Worm (Caenorhabditis elegans) whole organism, L4 larva: ENCODE results near the gene C07G1.7.

Experiments
- R02D3.7 ChIP-seq: fragments of 150-350 bp; sonication (generic microtip); optimal IDR thresholded peaks from 3 replicates; lab custom pipeline; 2014; ENCODE audit warnings: missing biosample characterization, missing genetic modification characterization
- aha-1 ChIP-seq: fragments of 150-350 bp; peaks from one replicate; lab custom pipeline; 2014; ENCODE audit warnings: missing biosample characterization, missing genetic modification characterization
- dmd-8 ChIP-seq: fragments of 200-800 bp; sonication (Bioruptor generic); IDR thresholded peaks from 2 replicates; pipeline ENCODE4 v1.3.6; 2022; ENCODE audit warnings: missing genetic modification characterization, missing compliant biosample characterization
- fos-1 ChIP-seq: fragments of 150-350 bp; optimal IDR thresholded peaks from 2 replicates; lab custom pipeline; 2014; ENCODE audit warnings: missing biosample characterization, missing genetic modification characterization
- hlh-30 ChIP-seq: sonication (generic microtip); optimal IDR thresholded peaks from 2 replicates; lab custom pipeline; 2017; ENCODE audit warnings: antibody characterized with exemption, mild to moderate bottlenecking, missing genetic modification characterization, missing compliant biosample characterization; ENCODE audit not compliant: insufficient read depth
- lin-39 ChIP-seq: fragments of 150-350 bp; optimal IDR thresholded peaks from 2 replicates; lab custom pipeline; 2014; ENCODE audit warnings: missing biosample characterization, missing genetic modification reagents, missing genetic modification characterization
- mes-2 ChIP-seq: sonication (generic microtip); optimal IDR thresholded peaks from 2 replicates; lab custom pipeline; 2016; ENCODE audit warnings: missing genotype, mild to moderate bottlenecking, missing genetic modification characterization, missing compliant biosample characterization; ENCODE audit not compliant: poor library complexity, severe bottlenecking
- nhr-11 ChIP-seq: fragments of 150-350 bp; optimal IDR thresholded peaks from 2 replicates; lab custom pipeline; 2014; ENCODE audit warnings: missing biosample characterization, missing genetic modification characterization
- zfp-3 ChIP-seq: fragments of 200-800 bp; sonication (Bioruptor generic); conservative IDR thresholded peaks from 2 replicates; pipeline ENCODE4 v1.3.6; 2022; ENCODE audit warnings: missing genetic modification reagents, missing genetic modification characterization, missing compliant biosample characterization

DNA sequence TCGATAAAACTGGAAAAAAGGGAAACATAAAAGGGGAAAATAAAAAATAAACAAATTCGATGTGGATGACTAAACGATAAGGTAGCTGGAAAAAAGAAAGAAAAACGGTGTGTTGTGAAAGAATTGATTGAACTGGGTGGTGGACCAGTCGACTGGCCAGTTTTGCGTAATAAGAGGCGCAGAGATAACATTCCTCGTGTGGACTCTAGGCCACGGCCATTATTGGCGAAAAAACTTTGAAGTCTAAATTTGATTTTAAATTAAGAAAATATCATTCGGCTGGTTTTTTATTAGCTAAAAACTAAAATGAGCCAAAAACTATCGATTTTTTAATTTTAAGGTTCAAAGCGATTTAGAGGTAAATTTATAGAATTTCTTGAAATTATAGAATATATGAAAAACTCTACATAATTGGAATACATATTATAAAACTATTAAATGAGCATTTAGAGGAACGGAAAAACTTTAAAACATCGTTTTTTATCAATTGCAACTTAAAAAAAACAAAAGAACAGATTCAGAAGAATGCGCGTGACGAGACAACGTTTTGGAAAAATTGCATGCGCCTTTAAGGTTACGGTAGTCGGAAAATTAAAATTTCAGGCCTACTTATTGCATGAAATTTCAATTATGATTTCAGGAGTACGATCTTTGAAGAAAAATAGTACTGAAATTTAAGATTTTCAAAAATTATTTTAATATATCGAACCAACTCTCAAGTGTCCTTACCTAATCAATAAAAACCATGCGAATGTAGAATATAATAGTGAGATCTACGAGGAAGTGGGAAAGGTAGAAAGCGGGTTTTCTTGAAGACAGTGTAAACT, 6.2 kb downstream of the C07G1.7 start, which contains the start of gene hgrs-1:
- TF ChIP-seq R02D3.7 (tag; lab: Kevin White, UChicago) (no peak), dmd-8 (GFP tag; lab: Robert Waterston, UW) (no peak), nhr-11 (tag; lab: Kevin White, UChicago) (no peak), mes-2 (tag; lab: Kevin White, UChicago) (peak; percentile 69), fos-1 (tag; lab: Kevin White, UChicago) (no peak), hlh-30 (tag; lab: Kevin White, UChicago) (peak; percentile 28), zfp-3 (no peak), aha-1 (tag; lab: Kevin White, UChicago) (no peak), lin-39 (no peak)
